Worm (Caenorhabditis elegans): Measurements from ENCODE around the gene str-169.

- TF ChIP-seq ref-1 (GFP tag; conservative IDR thresholded peaks at IDR 0.05) (no peak), tab-1 (GFP tag; IDR thresholded peaks at IDR 0.05) (no peak), ztf-29 (GFP tag; IDR thresholded peaks at IDR 0.05) (no peak), klf-2 (GFP tag; conservative IDR thresholded peaks at IDR 0.05) (no peak), flt-1 (GFP tag; IDR thresholded peaks at IDR 0.05) (no peak), cog-1 (tag; optimal IDR thresholded peaks at IDR 0.05) (no peak), T22C8.4 (GFP tag; IDR thresholded peaks at IDR 0.05) (no peak)
These were observed 31.4 kb downstream of the str-169 start, which contains the start of gene E03H12.5 for ce11 chrIV:4977176-4977693.

All from whole organism, midembryonic.